Worm (Caenorhabditis elegans) whole organism, young adult: Measurements from ENCODE around the gene C40H1.9.

Experiments used
- B0019.2 ChIP-seq: fragments of 200-800 bp; sonication (Bioruptor generic); conservative IDR thresholded peaks from 2 replicates; pipeline ENCODE4 v1.3.6; 2022; ENCODE audit warnings: missing genetic modification reagents, missing genetic modification characterization, missing compliant biosample characterization
- B0336.3 ChIP-seq: fragments of 200-800 bp; sonication (Bioruptor generic); IDR thresholded peaks from 2 replicates; pipeline ENCODE4 v1.3.6; 2022; ENCODE audit warnings: missing genetic modification characterization, missing compliant biosample characterization
- C06A6.2 ChIP-seq: fragments of 200-800 bp; sonication (Bioruptor generic); conservative IDR thresholded peaks from 2 replicates; pipeline ENCODE4 v1.3.6; 2022; ENCODE audit warnings: missing genetic modification characterization, missing compliant biosample characterization
- F10E7.11 ChIP-seq: sonication (generic microtip); optimal IDR thresholded peaks from 2 replicates; lab custom pipeline; 2017; ENCODE audit warnings: mild to moderate bottlenecking, missing genetic modification characterization, moderate library complexity, missing compliant biosample characterization
- F23B12.7 ChIP-seq: sonication (generic microtip); optimal IDR thresholded peaks from 2 replicates; lab custom pipeline; 2017; ENCODE audit warnings: missing genetic modification characterization, mild to moderate bottlenecking, missing compliant biosample characterization, antibody characterized with exemption, moderate library complexity; ENCODE audit not compliant: insufficient read depth
- F33H1.4 ChIP-seq: fragments of 200-800 bp; sonication (Bioruptor generic); IDR thresholded peaks from 2 replicates; pipeline ENCODE4 v1.3.6; 2022; ENCODE audit warnings: missing genetic modification reagents, missing genetic modification characterization, missing compliant biosample characterization
- F39B2.1 ChIP-seq: fragments of 200-800 bp; sonication (Bioruptor generic); IDR thresholded peaks from 2 replicates; pipeline ENCODE4 v1.3.6; 2022; ENCODE audit warnings: missing genetic modification reagents, missing genetic modification characterization, missing compliant biosample characterization
- F55B11.4 ChIP-seq: sonication (generic microtip); optimal IDR thresholded peaks from 2 replicates; lab custom pipeline; 2016; ENCODE audit warnings: missing compliant biosample characterization, missing genetic modification characterization, borderline replicate concordance; ENCODE audit not compliant: insufficient read depth
- K11D2.4 ChIP-seq: fragments of 200-800 bp; sonication (Bioruptor generic); IDR thresholded peaks from 2 replicates; pipeline ENCODE4 v1.3.6; 2022; ENCODE audit warnings: missing genetic modification reagents, missing genetic modification characterization, missing compliant biosample characterization
- T26A5.8 ChIP-seq: sonication (generic microtip); optimal IDR thresholded peaks from 2 replicates; lab custom pipeline; 2016; ENCODE audit warnings: missing genetic modification characterization, missing compliant biosample characterization
- Y53F4B.3 ChIP-seq: fragments of 200-800 bp; sonication (Bioruptor generic); IDR thresholded peaks from 2 replicates; pipeline ENCODE4 v1.3.6; 2022; ENCODE audit warnings: missing genetic modification reagents, missing genetic modification characterization, missing compliant biosample characterization
- Y53G8AR.9 ChIP-seq: fragments of 200-800 bp; sonication (Bioruptor generic); conservative IDR thresholded peaks from 2 replicates; pipeline ENCODE4 v1.3.6; 2022; ENCODE audit warnings: missing genetic modification reagents, missing genetic modification characterization, missing compliant biosample characterization
- Y79H2A.3 ChIP-seq: fragments of 200-800 bp; sonication (Bioruptor generic); conservative IDR thresholded peaks from 2 replicates; pipeline ENCODE4 v1.3.6; 2022; ENCODE audit warnings: missing genetic modification reagents, missing genetic modification characterization, missing compliant biosample characterization
- Y95B8A.8 ChIP-seq: fragments of 200-800 bp; sonication (Bioruptor generic); IDR thresholded peaks from 2 replicates; pipeline ENCODE4 v1.3.6; 2022; ENCODE audit warnings: missing genetic modification reagents, missing genetic modification characterization, missing compliant biosample characterization
- ZK185.1 ChIP-seq: sonication (generic microtip); optimal IDR thresholded peaks from 2 replicates; lab custom pipeline; 2016; ENCODE audit warnings: mild to moderate bottlenecking, missing genetic modification characterization, missing compliant biosample characterization; ENCODE audit not compliant: poor library complexity, severe bottlenecking
- akir-1 ChIP-seq: fragments of 200-800 bp; sonication (Bioruptor generic); optimal IDR thresholded peaks from 2 replicates; lab custom pipeline; 2018; ENCODE audit warnings: mild to moderate bottlenecking, missing genetic modification characterization, moderate library complexity, missing compliant biosample characterization
- ama-1 ChIP-seq, 3 experiments: fragments of 150-350 bp in 1 of 3; sonication (generic microtip) in 2 of 3; optimal IDR thresholded peaks; 2 replicates each; lab custom pipeline; 2014 to 2018; ENCODE audit warnings: missing biosample characterization in 2 of 3, missing genetic modification characterization in 2 of 3, missing genetic modification reagents in 2 of 3
- attf-6 ChIP-seq: fragments of 200-800 bp; sonication (Bioruptor generic); IDR thresholded peaks from 2 replicates; pipeline ENCODE4 v1.3.6; 2022; ENCODE audit warnings: missing genetic modification reagents, missing genetic modification characterization, missing compliant biosample characterization
- cebp-1 ChIP-seq, 2 experiments: fragments of 200-800 bp in 1 of 2; sonication (Bioruptor generic) in 1 of 2; sonication (generic microtip) in 1 of 2; IDR thresholded peaks in 1 of 2; optimal IDR thresholded peaks in 1 of 2; 2 replicates each; pipeline versions ENCODE4 v1.3.6 to Lab custom; 2017 to 2022; ENCODE audit warnings: missing compliant biosample characterization in 2 of 2, missing genetic modification characterization in 2 of 2, mild to moderate bottlenecking in 1 of 2, missing genetic modification reagents in 1 of 2, moderate library complexity in 1 of 2
- dox-1 ChIP-seq: fragments of 200-800 bp; sonication (Bioruptor generic); IDR thresholded peaks from 2 replicates; pipeline ENCODE4 v1.3.6; 2022; ENCODE audit warnings: missing genetic modification reagents, missing genetic modification characterization, missing compliant biosample characterization
- ekl-4 ChIP-seq: fragments of 200-800 bp; sonication (Bioruptor generic); IDR thresholded peaks from 2 replicates; pipeline ENCODE4 v1.3.6; 2022; ENCODE audit warnings: missing genetic modification reagents, missing genetic modification characterization, missing compliant biosample characterization
- gei-17 ChIP-seq: fragments of 200-800 bp; sonication (Bioruptor generic); optimal IDR thresholded peaks from 2 replicates; lab custom pipeline; 2018; ENCODE audit warnings: mild to moderate bottlenecking, missing genetic modification characterization, missing compliant biosample characterization
- hsf-1 ChIP-seq: fragments of 200-800 bp; sonication (Bioruptor generic); IDR thresholded peaks from 2 replicates; pipeline ENCODE4 v1.3.6; 2022; ENCODE audit warnings: missing genetic modification reagents, missing genetic modification characterization, missing compliant biosample characterization
- lag-1 ChIP-seq: fragments of 200-800 bp; sonication (Bioruptor generic); IDR thresholded peaks from 2 replicates; pipeline ENCODE4 v1.3.6; 2022; ENCODE audit warnings: missing genetic modification reagents, missing genetic modification characterization, missing compliant biosample characterization
- lin-26 ChIP-seq: fragments of 200-800 bp; sonication (Bioruptor generic); IDR thresholded peaks from 2 replicates; pipeline ENCODE4 v1.3.6; 2022; ENCODE audit warnings: missing genetic modification reagents, missing genetic modification characterization, missing compliant biosample characterization
- lir-1 ChIP-seq: fragments of 200-800 bp; sonication (Bioruptor generic); conservative IDR thresholded peaks from 2 replicates; pipeline ENCODE4 v1.3.6; 2022; ENCODE audit warnings: missing genetic modification reagents, missing genetic modification characterization, missing compliant biosample characterization
- lsy-27 ChIP-seq: sonication (generic microtip); optimal IDR thresholded peaks from 2 replicates; lab custom pipeline; 2017; ENCODE audit warnings: missing genetic modification characterization, mild to moderate bottlenecking, missing compliant biosample characterization, antibody characterized with exemption, missing genotype, borderline replicate concordance; ENCODE audit not compliant: insufficient read depth
- madf-10 ChIP-seq: sonication (generic microtip); optimal IDR thresholded peaks from 2 replicates; lab custom pipeline; 2016; ENCODE audit warnings: mild to moderate bottlenecking, missing genetic modification characterization, missing compliant biosample characterization
- madf-3 ChIP-seq: fragments of 200-800 bp; sonication (Bioruptor generic); IDR thresholded peaks from 2 replicates; pipeline ENCODE4 v1.3.6; 2022; ENCODE audit warnings: missing genetic modification reagents, missing genetic modification characterization, missing compliant biosample characterization
- nhr-27 ChIP-seq: fragments of 200-800 bp; sonication (Bioruptor generic); optimal IDR thresholded peaks from 2 replicates; lab custom pipeline; 2018; ENCODE audit warnings: mild to moderate bottlenecking, missing genetic modification characterization, moderate library complexity, missing compliant biosample characterization
- rpc-1 ChIP-seq, 2 experiments: fragments of 150-350 bp in 1 of 2; sonication (generic microtip) in 1 of 2; optimal IDR thresholded peaks; 2 replicates each; lab custom pipeline; 2014 to 2018; ENCODE audit warnings: missing biosample characterization in 1 of 2, missing genetic modification characterization in 1 of 2, missing genetic modification reagents in 1 of 2, missing genotype in 1 of 2
- snpc-3.4 ChIP-seq: sonication (generic microtip); optimal IDR thresholded peaks from 2 replicates; lab custom pipeline; 2017; ENCODE audit warnings: missing genetic modification characterization, mild to moderate bottlenecking, missing compliant biosample characterization, antibody characterized with exemption, moderate library complexity, missing genotype, missing genetic modification reagents
- tlf-1 ChIP-seq: fragments of 200-800 bp; sonication (Bioruptor generic); optimal IDR thresholded peaks from 2 replicates; lab custom pipeline; 2018; ENCODE audit warnings: mild to moderate bottlenecking, missing genetic modification characterization, missing compliant biosample characterization
- unc-130 ChIP-seq: sonication (generic microtip); optimal IDR thresholded peaks from 2 replicates; lab custom pipeline; 2016; ENCODE audit warnings: missing genetic modification reagents, missing genetic modification characterization, missing compliant biosample characterization
- zim-3 ChIP-seq: sonication (generic microtip); optimal IDR thresholded peaks from 2 replicates; lab custom pipeline; 2017; ENCODE audit warnings: mild to moderate bottlenecking, missing genetic modification characterization, moderate library complexity, missing compliant biosample characterization

C40H1.9 gene

DNA sequence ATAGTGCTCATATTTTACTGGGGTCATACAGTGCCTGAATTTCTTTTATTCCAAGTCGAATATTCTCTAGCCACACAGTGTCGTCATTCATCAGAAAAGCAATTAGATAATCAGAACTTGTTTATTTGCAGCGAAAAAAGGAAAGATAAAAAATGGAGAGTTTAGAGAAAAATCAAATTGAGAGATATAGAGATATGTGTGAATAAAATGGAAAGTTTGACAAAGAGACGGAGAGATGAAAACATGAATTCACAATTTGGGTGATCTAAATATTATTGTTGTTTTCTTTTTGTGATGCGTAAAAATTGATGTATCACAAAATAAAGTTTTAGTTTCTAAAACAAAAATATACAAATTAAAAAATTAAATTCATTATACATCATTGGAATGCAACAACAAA lies 19.1 kb upstream of the C40H1.9 start:
- TF ChIP-seq F10E7.11 = no peak
- TF ChIP-seq Y79H2A.3 = no peak
- TF ChIP-seq gei-17 = no peak
- no peak for TF ChIP-seq rpc-1 (optimal IDR thresholded peaks at IDR 0.05; lab: Kevin White, UChicago)
- TF ChIP-seq rpc-1 (tag; optimal IDR thresholded peaks at IDR 0.05; lab: Kevin White, UChicago) = no peak
- no peak for TF ChIP-seq F55B11.4 (tag; lab: Kevin White, UChicago)
- no peak for TF ChIP-seq Y53G8AR.9
- no peak for TF ChIP-seq unc-130 (GFP tag; lab: Kevin White, UChicago)

DNA sequence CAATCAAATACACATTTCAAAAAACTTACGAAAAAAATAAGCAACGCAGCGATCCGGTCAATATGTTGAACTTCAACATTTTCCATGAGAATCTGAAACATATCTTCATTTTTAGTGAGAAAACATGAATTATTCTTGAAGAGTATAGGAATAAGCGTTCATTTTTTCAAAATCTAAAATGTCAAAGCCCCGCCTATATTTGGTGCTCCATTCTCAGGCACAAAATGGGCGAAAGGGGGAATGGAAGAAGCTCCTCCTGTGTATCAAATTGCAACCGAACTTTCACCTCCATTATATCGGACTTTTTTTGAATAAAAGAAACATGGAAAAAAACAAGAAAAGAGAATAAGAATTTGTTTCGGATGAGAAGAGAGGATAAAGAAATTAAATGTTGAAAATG lies 13.1 kb upstream of the C40H1.9 start, which contains the start of gene srx-45:
srx-45 (minus strand) TSS at position 101 of the 400 bp plus-strand sequence.
- no peak for TF ChIP-seq K11D2.4 (GFP tag; lab: Robert Waterston, UW)
- no peak for TF ChIP-seq zim-3
- TF ChIP-seq B0336.3 (GFP tag; lab: Robert Waterston, UW) = no peak
- no peak for TF ChIP-seq ZK185.1 (tag; lab: Kevin White, UChicago)
- TF ChIP-seq T26A5.8 (tag; lab: Kevin White, UChicago) = no peak
- no peak for TF ChIP-seq madf-3 (GFP tag; lab: Robert Waterston, UW)
- TF ChIP-seq lag-1 = no peak
- TF ChIP-seq lir-1 (GFP tag; lab: Robert Waterston, UW) = no peak
- no peak for TF ChIP-seq snpc-3.4 (tag; lab: Kevin White, UChicago)
- no peak for TF ChIP-seq C06A6.2 (GFP tag; lab: Robert Waterston, UW)
- TF ChIP-seq ama-1 (optimal IDR thresholded peaks at IDR 0.05; lab: Kevin White, UChicago) = no peak
- TF ChIP-seq ama-1 (GFP tag; optimal IDR thresholded peaks at IDR 0.05; lab: Kevin White, UChicago) = no peak
- no peak for TF ChIP-seq ekl-4 (GFP tag; lab: Robert Waterston, UW)
- TF ChIP-seq tlf-1 (GFP tag; lab: Kevin White, UChicago) = no peak

DNA sequence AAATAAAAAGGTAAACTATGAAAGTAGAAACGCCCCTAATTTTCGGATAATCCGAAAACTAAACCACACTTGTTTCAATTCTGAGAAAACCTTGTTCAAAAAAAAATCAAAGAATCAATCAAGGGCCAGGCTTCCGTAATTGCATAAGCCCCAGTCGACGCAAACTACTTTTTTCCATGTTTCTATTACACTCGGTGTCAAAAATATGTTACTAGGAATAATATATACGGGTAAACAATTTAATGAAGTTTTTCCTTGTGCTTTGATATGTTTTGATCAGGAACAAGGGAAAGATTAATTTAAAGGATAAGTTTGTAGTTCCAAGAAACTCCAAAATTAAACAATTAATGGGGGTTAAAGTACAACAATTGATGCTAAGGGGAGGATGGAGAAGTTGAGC lies 9.9 kb upstream of the C40H1.9 start:
- TF ChIP-seq Y53F4B.3 (GFP tag; lab: Robert Waterston, UW) (no peak), lin-26 (no peak), lag-1 (no peak), F23B12.7 (tag; lab: Kevin White, UChicago) (no peak), lir-1 (GFP tag; lab: Robert Waterston, UW) (no peak), nhr-27 (tag; lab: Kevin White, UChicago) (no peak), lsy-27 (no peak), attf-6 (GFP tag; lab: Robert Waterston, UW) (no peak), hsf-1 (GFP tag; lab: Robert Waterston, UW) (no peak)

DNA sequence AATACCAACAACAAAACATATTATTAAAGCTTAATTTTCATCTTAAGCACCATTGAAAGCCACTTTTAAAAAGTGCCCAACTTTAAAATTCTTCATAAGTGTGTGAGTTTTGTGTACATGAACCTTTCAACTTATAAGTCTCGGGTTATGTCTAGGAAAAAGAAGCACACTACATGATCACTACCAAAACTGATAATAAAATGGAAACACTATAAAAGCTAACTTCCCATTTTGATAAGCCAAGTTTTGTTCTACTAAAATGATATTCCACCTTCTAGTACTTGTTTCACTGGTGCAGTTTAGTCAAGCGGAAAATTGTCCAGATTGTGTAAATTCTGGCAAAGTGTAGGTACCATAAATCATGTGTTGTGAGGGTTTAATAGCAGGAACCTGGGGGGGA lies 5.3 kb upstream of the C40H1.9 start, which contains the start of gene C40H1.8:
C40H1.8 (plus strand) TSS at position 242 of the 400 bp plus-strand sequence.
- no peak for TF ChIP-seq dox-1 (GFP tag; lab: Robert Waterston, UW)
- no peak for TF ChIP-seq F33H1.4 (GFP tag; lab: Robert Waterston, UW)
- no peak for TF ChIP-seq madf-10 (tag; lab: Kevin White, UChicago)
- TF ChIP-seq Y95B8A.8 (GFP tag; lab: Robert Waterston, UW) = no peak
- no peak for TF ChIP-seq F39B2.1
- TF ChIP-seq madf-3 (GFP tag; lab: Robert Waterston, UW) = no peak
- no peak for TF ChIP-seq B0019.2
- TF ChIP-seq C06A6.2 (GFP tag; lab: Robert Waterston, UW) = no peak
- TF ChIP-seq cebp-1 (GFP tag; IDR thresholded peaks at IDR 0.05; lab: Robert Waterston, UW) = no peak
- no peak for TF ChIP-seq cebp-1 (tag; optimal IDR thresholded peaks at IDR 0.05; lab: Kevin White, UChicago)
- no peak for TF ChIP-seq akir-1 (GFP tag; lab: Kevin White, UChicago)
